Worm (Caenorhabditis elegans) whole organism, mixed stage, embryonic: ENCODE results near the gene F01G4.4.

Experiments
- bed-3 ChIP-seq: fragments of 200-800 bp; sonication (Bioruptor generic); optimal IDR thresholded peaks from 3 replicates; lab custom pipeline; 2018; ENCODE audit warnings: mild to moderate bottlenecking, missing genetic modification characterization, moderate library complexity, missing compliant biosample characterization
- cnd-1 ChIP-seq: fragments of 200-800 bp; sonication (Bioruptor generic); optimal IDR thresholded peaks from 2 replicates; lab custom pipeline; 2018; ENCODE audit warnings: mild to moderate bottlenecking, missing genetic modification characterization, missing compliant biosample characterization
- lsy-2 ChIP-seq: fragments of 150-350 bp; optimal IDR thresholded peaks from 2 replicates; lab custom pipeline; 2014; ENCODE audit warnings: missing biosample characterization, missing genetic modification characterization
- nhr-12 ChIP-seq: fragments of 150-350 bp; optimal IDR thresholded peaks from 2 replicates; lab custom pipeline; 2014; ENCODE audit warnings: missing biosample characterization, missing genetic modification characterization
- nhr-237 ChIP-seq: fragments of 150-350 bp; optimal IDR thresholded peaks from 2 replicates; lab custom pipeline; 2014; ENCODE audit warnings: missing biosample characterization, missing genetic modification characterization
- nhr-28 ChIP-seq: fragments of 150-350 bp; optimal IDR thresholded peaks from 2 replicates; lab custom pipeline; 2014; ENCODE audit warnings: missing biosample characterization, missing genetic modification characterization
- pha-4 ChIP-seq: fragments of 150-350 bp; optimal IDR thresholded peaks from 2 replicates; lab custom pipeline; 2018; ENCODE audit warnings: missing biosample characterization, missing genetic modification reagents, missing genetic modification characterization

DNA sequence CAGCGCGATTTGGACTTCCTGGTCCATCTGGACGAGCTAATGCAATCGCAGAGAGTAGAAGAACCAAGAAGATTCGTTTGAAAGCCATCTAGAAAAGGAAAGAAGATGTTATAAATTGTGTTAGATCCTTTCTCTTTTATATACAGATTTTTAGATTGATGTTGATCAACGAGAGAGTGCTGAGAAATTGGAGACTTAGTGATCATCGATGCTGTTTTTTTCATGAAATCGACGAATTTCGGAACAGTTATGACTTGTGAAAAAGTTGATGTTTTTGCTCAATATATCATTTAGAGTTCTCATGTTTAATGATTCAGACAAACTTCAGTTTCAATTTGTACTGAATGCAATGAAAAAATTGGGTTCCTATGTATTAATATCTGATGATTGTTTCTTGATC, 40.5 kb upstream of the F01G4.4 start, which contains the start of gene srlf-17:
- TF ChIP-seq lsy-2 (tag; lab: Kevin White, UChicago) (no peak), nhr-28 (tag; lab: Kevin White, UChicago) (no peak), cnd-1 (tag; lab: Kevin White, UChicago) (no peak), nhr-237 (tag; lab: Kevin White, UChicago) (no peak), bed-3 (GFP tag; lab: Kevin White, UChicago) (no peak), nhr-12 (no peak), pha-4 (tag; lab: Kevin White, UChicago) (no peak)
